Worm (Caenorhabditis elegans) whole organism, L1 larva: ENCODE measurements around the gene F09E10.5.

Experiments
- C16A3.4 ChIP-seq: fragments of 150-350 bp; optimal IDR thresholded peaks from 2 replicates; lab custom pipeline; 2014; ENCODE audit warnings: missing biosample characterization, missing genetic modification characterization
- C34B4.2 ChIP-seq: sonication (generic microtip); optimal IDR thresholded peaks from 2 replicates; lab custom pipeline; 2017; ENCODE audit warnings: mild to moderate bottlenecking, missing genetic modification characterization, missing compliant biosample characterization
- F16B12.6 ChIP-seq: fragments of 150-350 bp; optimal IDR thresholded peaks from 2 replicates; lab custom pipeline; 2014; ENCODE audit warnings: missing biosample characterization, missing genetic modification characterization
- alr-1 ChIP-seq: fragments of 200-800 bp; sonication (Bioruptor generic); optimal IDR thresholded peaks from 2 replicates; lab custom pipeline; 2018; ENCODE audit warnings: borderline replicate concordance, mild to moderate bottlenecking, missing genetic modification characterization, missing compliant biosample characterization
- blmp-1 ChIP-seq: fragments of 150-350 bp; optimal IDR thresholded peaks from 2 replicates; lab custom pipeline; 2014; ENCODE audit warnings: missing biosample characterization, missing genetic modification characterization
- ceh-63 ChIP-seq: fragments of 200-800 bp; sonication (Bioruptor generic); optimal IDR thresholded peaks from 2 replicates; lab custom pipeline; 2018; ENCODE audit warnings: mild to moderate bottlenecking, missing genetic modification characterization, missing compliant biosample characterization
- ceh-8 ChIP-seq: fragments of 200-800 bp; sonication (Bioruptor generic); optimal IDR thresholded peaks from 2 replicates; lab custom pipeline; 2018; ENCODE audit warnings: mild to moderate bottlenecking, missing genetic modification characterization, moderate library complexity, missing compliant biosample characterization
- ceh-82 ChIP-seq, 3 experiments: fragments of 150-350 bp in 1 of 3; sonication (generic microtip) in 2 of 3; optimal IDR thresholded peaks; 2 replicates each; lab custom pipeline; 2014 to 2017; ENCODE audit warnings: missing biosample characterization in 3 of 3, missing genetic modification characterization in 3 of 3
- ceh-90 ChIP-seq: sonication (generic microtip); optimal IDR thresholded peaks from 2 replicates; lab custom pipeline; 2016; ENCODE audit warnings: missing genetic modification characterization, missing compliant biosample characterization
- ces-1 ChIP-seq: fragments of 150-350 bp; optimal IDR thresholded peaks from 2 replicates; lab custom pipeline; 2014; ENCODE audit warnings: missing biosample characterization, missing genetic modification reagents, missing genetic modification characterization
- dpl-1 ChIP-seq, 3 experiments: fragments of 150-350 bp in 2 of 3; sonication (generic microtip) in 1 of 3; optimal IDR thresholded peaks; 2 replicates each; lab custom pipeline; 2014 to 2017; ENCODE audit warnings: missing biosample characterization in 3 of 3, missing genetic modification characterization in 3 of 3, missing genetic modification reagents in 3 of 3
- efl-1 ChIP-seq, 4 experiments: fragments of 150-350 bp; optimal IDR thresholded peaks in 3 of 4; peaks in 1 of 4; 1 replicate in 1 of 4; 2 replicates in 3 of 4; lab custom pipeline; 2014; ENCODE audit warnings: missing biosample characterization in 2 of 4, missing genetic modification characterization in 2 of 4, missing genetic modification reagents in 2 of 4
- egl-13 ChIP-seq: sonication (generic microtip); optimal IDR thresholded peaks from 2 replicates; lab custom pipeline; 2016; ENCODE audit warnings: missing genotype, missing genetic modification reagents, missing genetic modification characterization, missing compliant biosample characterization
- elt-3 ChIP-seq, 6 experiments: fragments of 150-350 bp in 1 of 6; sonication (generic microtip); optimal IDR thresholded peaks; 2 replicates each; lab custom pipeline; 2017 to 2018; ENCODE audit warnings: missing biosample characterization in 6 of 6, missing genetic modification characterization in 6 of 6, inconsistent platforms in 1 of 6
- fkh-4 ChIP-seq: sonication (generic microtip); optimal IDR thresholded peaks from 2 replicates; lab custom pipeline; 2016; ENCODE audit warnings: missing compliant biosample characterization, missing genetic modification characterization, borderline replicate concordance
- fkh-8 ChIP-seq: sonication (generic microtip); optimal IDR thresholded peaks from 2 replicates; lab custom pipeline; 2016; ENCODE audit warnings: mild to moderate bottlenecking, missing genetic modification characterization, missing compliant biosample characterization
- hlh-4 ChIP-seq: sonication (generic microtip); optimal IDR thresholded peaks from 2 replicates; lab custom pipeline; 2016; ENCODE audit warnings: mild to moderate bottlenecking, missing genetic modification characterization, missing compliant biosample characterization
- lin-13 ChIP-seq: fragments of 150-350 bp; optimal IDR thresholded peaks from 2 replicates; lab custom pipeline; 2014; ENCODE audit warnings: missing biosample characterization, missing genetic modification reagents, missing genetic modification characterization
- lin-14 ChIP-seq: fragments of 200-800 bp; sonication (Bioruptor generic); optimal IDR thresholded peaks from 2 replicates; lab custom pipeline; 2018; ENCODE audit warnings: mild to moderate bottlenecking, missing genetic modification characterization, moderate library complexity, missing compliant biosample characterization
- lin-15B ChIP-seq: fragments of 150-350 bp; sonication (generic microtip); optimal IDR thresholded peaks from 3 replicates; lab custom pipeline; 2014; ENCODE audit warnings: missing biosample characterization, missing genetic modification characterization
- lin-35 ChIP-seq, 2 experiments: fragments of 150-350 bp; optimal IDR thresholded peaks; 2 replicates each; lab custom pipeline; 2014; ENCODE audit warnings: missing biosample characterization in 2 of 2, missing genetic modification characterization in 2 of 2, missing genetic modification reagents in 2 of 2
- lin-39 ChIP-seq: fragments of 150-350 bp; optimal IDR thresholded peaks from 2 replicates; lab custom pipeline; 2014; ENCODE audit warnings: missing biosample characterization, missing genetic modification reagents, missing genetic modification characterization
- lir-3 ChIP-seq: sonication (generic microtip); optimal IDR thresholded peaks from 2 replicates; lab custom pipeline; 2016; ENCODE audit warnings: mild to moderate bottlenecking, missing genetic modification characterization, moderate library complexity, missing compliant biosample characterization; ENCODE audit not compliant: poor library complexity
- lsy-2 ChIP-seq, 2 experiments: fragments of 150-350 bp; optimal IDR thresholded peaks; 2 replicates each; lab custom pipeline; 2014; ENCODE audit warnings: missing biosample characterization in 2 of 2, missing genetic modification characterization in 2 of 2
- mab-9 ChIP-seq: fragments of 200-800 bp; sonication (Bioruptor generic); IDR thresholded peaks from 2 replicates; pipeline ENCODE4 v1.3.6; 2022; ENCODE audit warnings: missing genetic modification reagents, missing genetic modification characterization, missing compliant biosample characterization
- mdl-1 ChIP-seq, 2 experiments: fragments of 150-350 bp; optimal IDR thresholded peaks; 2 replicates each; lab custom pipeline; 2014 to 2017; ENCODE audit warnings: missing biosample characterization in 2 of 2, missing genetic modification characterization in 2 of 2, inconsistent platforms in 1 of 2
- mef-2 ChIP-seq: fragments of 150-350 bp; optimal IDR thresholded peaks from 2 replicates; lab custom pipeline; 2014; ENCODE audit warnings: missing biosample characterization, missing genetic modification characterization
- mep-1 ChIP-seq: fragments of 150-350 bp; optimal IDR thresholded peaks from 2 replicates; lab custom pipeline; 2014; ENCODE audit warnings: missing biosample characterization, missing genetic modification characterization
- nhr-19 ChIP-seq: fragments of 200-800 bp; sonication (Bioruptor generic); conservative IDR thresholded peaks from 2 replicates; pipeline ENCODE4 v1.3.6; 2022; ENCODE audit warnings: missing genetic modification characterization, missing compliant biosample characterization
- nhr-20 ChIP-seq: sonication (generic microtip); optimal IDR thresholded peaks from 2 replicates; lab custom pipeline; 2016; ENCODE audit warnings: mild to moderate bottlenecking, missing genetic modification characterization, missing compliant biosample characterization
- nhr-237 ChIP-seq: fragments of 150-350 bp; optimal IDR thresholded peaks from 2 replicates; lab custom pipeline; 2014; ENCODE audit warnings: missing biosample characterization, missing genetic modification characterization
- nhr-47 ChIP-seq: sonication (generic microtip); optimal IDR thresholded peaks from 2 replicates; lab custom pipeline; 2016; ENCODE audit warnings: mild to moderate bottlenecking, missing genetic modification characterization, moderate library complexity, missing compliant biosample characterization
- nhr-71 ChIP-seq: sonication (generic microtip); optimal IDR thresholded peaks from 2 replicates; lab custom pipeline; 2016; ENCODE audit warnings: mild to moderate bottlenecking, missing genetic modification characterization, moderate library complexity, missing compliant biosample characterization
- nhr-76 ChIP-seq: sonication (generic microtip); optimal IDR thresholded peaks from 2 replicates; lab custom pipeline; 2017; ENCODE audit warnings: missing biosample characterization, missing genetic modification characterization
- nhr-85 ChIP-seq: sonication (generic microtip); peaks from one replicate; lab custom pipeline; 2016; ENCODE audit warnings: missing genetic modification characterization, inconsistent platforms, missing compliant biosample characterization
- nhr-90 ChIP-seq: sonication (generic microtip); optimal IDR thresholded peaks from 2 replicates; lab custom pipeline; 2016; ENCODE audit warnings: mild to moderate bottlenecking, missing genetic modification characterization, missing compliant biosample characterization; ENCODE audit not compliant: poor library complexity
- pag-3 ChIP-seq: sonication (generic microtip); optimal IDR thresholded peaks from 2 replicates; lab custom pipeline; 2017; ENCODE audit warnings: missing genetic modification characterization, mild to moderate bottlenecking, missing compliant biosample characterization, antibody characterized with exemption, borderline replicate concordance; ENCODE audit not compliant: insufficient read depth
- pax-3 ChIP-seq: fragments of 200-800 bp; sonication (Bioruptor generic); optimal IDR thresholded peaks from 2 replicates; lab custom pipeline; 2018; ENCODE audit warnings: mild to moderate bottlenecking, missing genetic modification characterization, moderate library complexity, missing compliant biosample characterization
- rnt-1 ChIP-seq: sonication (generic microtip); optimal IDR thresholded peaks from 2 replicates; lab custom pipeline; 2016; ENCODE audit warnings: mild to moderate bottlenecking, missing genetic modification characterization, moderate library complexity, missing compliant biosample characterization
- skn-1 ChIP-seq: fragments of 150-350 bp; optimal IDR thresholded peaks from 2 replicates; lab custom pipeline; 2014; ENCODE audit warnings: missing biosample characterization, missing genetic modification characterization
- snpc-4 ChIP-seq: fragments of 150-350 bp; optimal IDR thresholded peaks from 2 replicates; lab custom pipeline; 2014; ENCODE audit warnings: missing biosample characterization, missing genetic modification characterization
- snu-23 ChIP-seq: sonication (generic microtip); optimal IDR thresholded peaks from 2 replicates; lab custom pipeline; 2016; ENCODE audit warnings: missing genetic modification characterization, missing compliant biosample characterization
- unc-130 ChIP-seq: fragments of 150-350 bp; optimal IDR thresholded peaks from 2 replicates; lab custom pipeline; 2017; ENCODE audit warnings: missing biosample characterization, missing genetic modification characterization, inconsistent platforms
- unc-98 ChIP-seq: fragments of 200-800 bp; sonication (Bioruptor generic); IDR thresholded peaks from 2 replicates; pipeline ENCODE4 v1.3.6; 2022; ENCODE audit warnings: missing genetic modification characterization, missing compliant biosample characterization
- vab-15 ChIP-seq: sonication (generic microtip); optimal IDR thresholded peaks from 2 replicates; lab custom pipeline; 2017; ENCODE audit warnings: missing genotype, mild to moderate bottlenecking, missing genetic modification characterization, missing compliant biosample characterization
- xbp-1 ChIP-seq: sonication (generic microtip); optimal IDR thresholded peaks from 2 replicates; lab custom pipeline; 2016; ENCODE audit warnings: missing genetic modification characterization, missing compliant biosample characterization
- zag-1 ChIP-seq: fragments of 150-350 bp; optimal IDR thresholded peaks from 2 replicates; lab custom pipeline; 2014; ENCODE audit warnings: missing biosample characterization, missing genetic modification characterization
- zip-4 ChIP-seq: fragments of 200-800 bp; sonication (Bioruptor generic); optimal IDR thresholded peaks from 2 replicates; lab custom pipeline; 2018; ENCODE audit warnings: mild to moderate bottlenecking, missing genetic modification characterization, moderate library complexity, missing compliant biosample characterization
- ztf-4 ChIP-seq: fragments of 150-350 bp; optimal IDR thresholded peaks from 2 replicates; lab custom pipeline; 2014; ENCODE audit warnings: missing biosample characterization, missing genetic modification characterization

F09E10.5 gene

DNA sequence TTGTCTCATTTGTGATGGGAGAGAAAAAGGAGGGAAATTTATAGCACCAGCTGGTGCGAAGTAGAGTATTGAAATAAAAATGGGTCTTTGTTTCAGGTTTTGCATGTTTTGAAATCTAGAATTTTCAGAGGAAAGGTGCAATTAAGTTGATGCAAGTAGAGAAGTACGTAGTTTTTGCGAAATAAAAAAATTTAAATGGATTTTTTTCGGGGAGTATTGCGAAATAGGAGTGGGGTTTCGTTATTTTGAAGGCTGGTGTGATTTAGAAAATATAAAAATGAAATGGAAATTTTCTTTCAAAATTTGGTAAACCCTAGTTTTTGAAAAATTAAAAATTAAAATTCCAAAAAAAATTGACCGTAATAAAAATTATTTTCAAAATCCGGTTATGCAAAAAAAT is 34.0 kb upstream of the F09E10.5 start:
- TF ChIP-seq zip-4: peak; percentile 68
- TF ChIP-seq F16B12.6: no peak
- TF ChIP-seq snpc-4 (tag; lab: Kevin White, UChicago): no peak
- TF ChIP-seq ces-1: no peak
- peak; percentile 42 for TF ChIP-seq skn-1
- no peak for TF ChIP-seq ceh-8 (GFP tag; lab: Kevin White, UChicago)
- TF ChIP-seq, all 84 proteins: peak for 2

DNA sequence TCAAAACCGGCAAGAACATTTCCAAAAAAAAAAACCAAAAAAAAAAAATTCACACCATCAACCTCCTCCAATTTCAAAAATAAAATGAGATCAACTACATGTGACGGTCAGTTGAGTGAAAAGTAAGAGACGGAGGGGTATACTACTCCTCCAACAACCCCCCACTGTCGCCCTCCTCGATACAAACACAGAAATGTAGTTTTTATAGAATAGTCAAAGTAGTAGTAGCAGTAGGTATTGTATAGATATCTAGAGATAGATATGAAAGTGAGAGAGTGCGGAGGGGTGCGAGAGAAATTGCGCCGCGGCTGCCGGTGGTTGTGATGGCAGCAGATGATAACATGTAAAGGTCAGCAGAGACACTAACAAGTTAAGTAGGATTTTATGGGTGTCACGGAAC is 33.2 kb upstream of the F09E10.5 start:
- TF ChIP-seq lin-13 (GFP tag; lab: Kevin White, UChicago) (no peak), ceh-82 (tag; optimal IDR thresholded peaks at IDR 0.05; lab: Kevin White, UChicago) (peak in 1 of 3 experiments; percentile 10), F16B12.6 (no peak), nhr-71 (tag; lab: Kevin White, UChicago) (peak; percentile 54), mab-9 (GFP tag; lab: Robert Waterston, UW) (0 out of 2 replicates have a peak, but pooled peaks have one; percentile 8), lsy-2 (tag; optimal IDR thresholded peaks at IDR 0.05; lab: Kevin White, UChicago) (peak in 1 of 2 experiments; percentile 35), zag-1 (no peak), dpl-1 (GFP tag; optimal IDR thresholded peaks at IDR 0.05; lab: Kevin White, UChicago) (no peak), xbp-1 (tag; lab: Kevin White, UChicago) (no peak), ztf-4 (no peak), nhr-85 (tag; lab: Kevin White, UChicago) (peak; percentile 91), blmp-1 (peak; percentile 69), lin-39 (tag; lab: Kevin White, UChicago) (no peak), C34B4.2 (no peak), ceh-90 (tag; lab: Kevin White, UChicago) (no peak), zip-4 (no peak), efl-1 (optimal IDR thresholded peaks at IDR 0.05; lab: Kevin White, UChicago) (no peak), efl-1 (GFP tag; optimal IDR thresholded peaks at IDR 0.05 in 1 of 2; lab: Kevin White, UChicago) (peak in 1 of 2 experiments; percentile 76), nhr-20 (tag; lab: Kevin White, UChicago) (peak; percentile 76), hlh-4 (no peak), mep-1 (tag; lab: Kevin White, UChicago) (peak; percentile 70), lir-3 (tag; lab: Kevin White, UChicago) (no peak), nhr-237 (tag; lab: Kevin White, UChicago) (no peak), lin-15B (tag; lab: Kevin White, UChicago) (no peak), rnt-1 (tag; lab: Kevin White, UChicago) (peak; percentile 24), nhr-90 (peak; percentile 53), unc-130 (tag; lab: Kevin White, UChicago) (no peak), pag-3 (tag; lab: Kevin White, UChicago) (peak; percentile 10), nhr-19 (no peak; the same call in 1 of the 2 replicates), vab-15 (no peak), mef-2 (no peak), snu-23 (GFP tag; lab: Kevin White, UChicago) (peak; percentile 81), elt-3 (tag; optimal IDR thresholded peaks at IDR 0.05; lab: Kevin White, UChicago) (peak in 2 of 6 experiments; percentile 38 to 56), egl-13 (tag; lab: Kevin White, UChicago) (no peak), unc-98 (GFP tag; lab: Robert Waterston, UW) (no peak), lin-35 (GFP tag; optimal IDR thresholded peaks at IDR 0.05; lab: Kevin White, UChicago) (peak in 1 of 2 experiments; percentile 45), skn-1 (peak; percentile 70), pax-3 (tag; lab: Kevin White, UChicago) (no peak), nhr-47 (tag; lab: Kevin White, UChicago) (peak; percentile 35), mdl-1 (tag; optimal IDR thresholded peaks at IDR 0.05; lab: Kevin White, UChicago) (peak in 1 of 2 experiments; percentile 48), nhr-76 (no peak), ceh-63 (GFP tag; lab: Kevin White, UChicago) (no peak), fkh-4 (no peak), alr-1 (no peak), lin-14 (GFP tag; lab: Kevin White, UChicago) (peak; percentile 76), C16A3.4 (tag; lab: Kevin White, UChicago) (peak; percentile 16), fkh-8 (no peak)
